Worm (Caenorhabditis elegans) whole organism, late embryonic: ENCODE measurements around the gene Y46H3D.1.

ENCODE experiments used
- ceh-14 ChIP-seq: sonication (generic microtip); optimal IDR thresholded peaks from 2 replicates; lab custom pipeline; 2016; ENCODE audit warnings: missing genotype, missing genetic modification characterization, missing compliant biosample characterization
- pag-3 ChIP-seq: sonication (generic microtip); optimal IDR thresholded peaks from 2 replicates; lab custom pipeline; 2016; ENCODE audit warnings: missing compliant biosample characterization, missing genetic modification characterization, borderline replicate concordance
- pqm-1 ChIP-seq: sonication (generic microtip); optimal IDR thresholded peaks from 2 replicates; lab custom pipeline; 2016; ENCODE audit warnings: missing genetic modification characterization, missing compliant biosample characterization
- ref-2 ChIP-seq: sonication (generic microtip); optimal IDR thresholded peaks from 2 replicates; lab custom pipeline; 2016; ENCODE audit warnings: missing genetic modification characterization, missing compliant biosample characterization
- unc-86 ChIP-seq: sonication (generic microtip); optimal IDR thresholded peaks from 2 replicates; lab custom pipeline; 2016; ENCODE audit warnings: missing genetic modification characterization, missing compliant biosample characterization

DNA sequence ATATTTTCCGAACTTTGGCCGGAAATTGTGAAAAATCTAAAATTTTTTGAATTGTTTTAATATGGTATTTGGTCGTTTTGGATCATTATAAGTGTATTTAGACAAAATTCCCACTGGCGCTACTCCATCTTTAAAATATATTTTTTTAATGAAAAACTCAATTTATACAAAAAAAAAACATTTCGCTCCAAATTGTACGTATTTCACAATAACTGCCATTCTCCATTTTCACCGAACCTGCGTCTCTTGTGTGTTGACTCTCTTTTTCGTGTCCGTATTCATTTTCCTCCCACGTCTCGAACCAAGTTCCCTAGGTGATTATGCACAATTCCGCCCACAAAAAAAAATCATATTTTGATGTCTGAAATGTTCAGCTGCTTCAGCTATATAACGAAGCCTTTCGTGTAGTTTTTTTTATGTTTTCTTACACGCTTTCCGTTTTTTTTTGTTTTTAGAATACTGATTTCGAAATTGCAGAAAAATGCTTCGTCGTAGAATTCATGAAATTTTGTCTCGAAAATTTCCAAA is 41.7 kb upstream of the Y46H3D.1 start, which contains the start of gene F16B4.2:
- no peak for TF ChIP-seq ref-2 (tag; lab: Kevin White, UChicago)
- TF ChIP-seq pqm-1 (tag; lab: Kevin White, UChicago), result no peak
- TF ChIP-seq ceh-14, result no peak
- TF ChIP-seq pag-3 (tag; lab: Kevin White, UChicago), result no peak
- TF ChIP-seq unc-86, result no peak
